Fruit fly (Drosophila melanogaster) whole organism, prepupa: ENCODE data around the gene CG43163.

Experiments
- CG11294 ChIP-seq: fragments of 200-800 bp; sonication (Bioruptor generic); IDR thresholded peaks from 2 replicates; pipeline ENCODE4 v1.3.6; 2022; ENCODE audit warnings: missing biosample characterization, missing genetic modification characterization
- CG11902 ChIP-seq: fragments of 200-800 bp; sonication (Bioruptor generic); optimal IDR thresholded peaks from 3 replicates; lab custom pipeline; 2016; ENCODE audit warnings: missing biosample characterization, missing genetic modification characterization
- CG1621 ChIP-seq: fragments of 200-800 bp; sonication (Bioruptor generic); optimal IDR thresholded peaks from 3 replicates; lab custom pipeline; 2018; ENCODE audit warnings: missing biosample characterization, mild to moderate bottlenecking, missing genetic modification characterization
- CG3032 ChIP-seq: fragments of 200-800 bp; optimal IDR thresholded peaks from 2 replicates; lab custom pipeline; 2019; ENCODE audit warnings: missing biosample characterization, mild to moderate bottlenecking, missing genetic modification characterization, moderate library complexity
- CG32006 ChIP-seq: fragments of 200-800 bp; sonication (Bioruptor generic); optimal IDR thresholded peaks from 3 replicates; lab custom pipeline; 2017; ENCODE audit warnings: missing biosample characterization, mild to moderate bottlenecking, missing genetic modification characterization
- CG34406 ChIP-seq: fragments of 200-800 bp; sonication (Bioruptor generic); optimal IDR thresholded peaks from 3 replicates; lab custom pipeline; 2016; ENCODE audit warnings: missing biosample characterization, missing genetic modification characterization
- CG3919 ChIP-seq: fragments of 200-800 bp; sonication (Bioruptor generic); optimal IDR thresholded peaks from 3 replicates; lab custom pipeline; 2016; ENCODE audit warnings: missing biosample characterization, missing genetic modification characterization
- CG6276 ChIP-seq: fragments of 200-800 bp; sonication (Bioruptor generic); optimal IDR thresholded peaks from 2 replicates; lab custom pipeline; 2017; ENCODE audit warnings: missing biosample characterization, mild to moderate bottlenecking, missing genetic modification characterization
- CG6854 ChIP-seq: fragments of 200-800 bp; sonication (Bioruptor generic); optimal IDR thresholded peaks from 2 replicates; lab custom pipeline; 2017; ENCODE audit warnings: missing biosample characterization, mild to moderate bottlenecking, missing genetic modification characterization
- CG7368 ChIP-seq: fragments of 200-800 bp; sonication (Bioruptor generic); optimal IDR thresholded peaks from 3 replicates; lab custom pipeline; 2016; ENCODE audit warnings: missing biosample characterization, missing genetic modification characterization
- CG8119 ChIP-seq: fragments of 200-800 bp; sonication (Bioruptor generic); IDR thresholded peaks from 3 replicates; pipeline ENCODE4 v1.3.6; 2022; ENCODE audit warnings: missing biosample characterization, missing genetic modification characterization
- CG8319 ChIP-seq: fragments of 200-800 bp; sonication (Bioruptor generic); optimal IDR thresholded peaks from 3 replicates; lab custom pipeline; 2016; ENCODE audit warnings: missing biosample characterization, missing genetic modification characterization
- CG8632 ChIP-seq: fragments of 200-800 bp; sonication (Bioruptor generic); optimal IDR thresholded peaks from 3 replicates; lab custom pipeline; 2016; ENCODE audit warnings: missing biosample characterization, missing genetic modification characterization
- Eip75B ChIP-seq: fragments of 200-800 bp; sonication (Bioruptor generic); optimal IDR thresholded peaks from 3 replicates; lab custom pipeline; 2016; ENCODE audit warnings: missing biosample characterization, missing genetic modification characterization
- Eip78C ChIP-seq: fragments of 200-800 bp; sonication (Bioruptor generic); peaks from one replicate; lab custom pipeline; 2016; ENCODE audit warnings: missing biosample characterization, missing genetic modification characterization
- Met ChIP-seq: fragments of 200-800 bp; sonication (Bioruptor generic); optimal IDR thresholded peaks from 3 replicates; lab custom pipeline; 2016; ENCODE audit warnings: missing biosample characterization, missing genetic modification characterization
- Smox ChIP-seq: fragments of 200-800 bp; sonication (Bioruptor generic); optimal IDR thresholded peaks from 3 replicates; lab custom pipeline; 2016; ENCODE audit warnings: missing biosample characterization, missing genetic modification characterization
- Sox14 ChIP-seq: fragments of 200-800 bp; sonication (Bioruptor generic); optimal IDR thresholded peaks from 3 replicates; lab custom pipeline; 2016; ENCODE audit warnings: missing biosample characterization, missing genetic modification characterization
- Sox15 ChIP-seq: fragments of 200-800 bp; sonication (Bioruptor generic); optimal IDR thresholded peaks from 3 replicates; lab custom pipeline; 2016; ENCODE audit warnings: missing biosample characterization, missing genetic modification characterization
- acj6 ChIP-seq: fragments of 200-800 bp; sonication (Bioruptor generic); optimal IDR thresholded peaks from 3 replicates; lab custom pipeline; 2016; ENCODE audit warnings: missing biosample characterization, missing genetic modification characterization
- cyc ChIP-seq: fragments of 200-800 bp; sonication (Bioruptor generic); optimal IDR thresholded peaks from 3 replicates; lab custom pipeline; 2016; ENCODE audit warnings: missing biosample characterization, missing genetic modification characterization
- dac ChIP-seq: fragments of 200-800 bp; sonication (Bioruptor generic); optimal IDR thresholded peaks from 2 replicates; lab custom pipeline; 2017; ENCODE audit warnings: missing biosample characterization, mild to moderate bottlenecking, missing genetic modification characterization
- dsx ChIP-seq: fragments of 200-800 bp; optimal IDR thresholded peaks from 3 replicates; lab custom pipeline; 2019; ENCODE audit warnings: missing biosample characterization, mild to moderate bottlenecking, missing genetic modification characterization, moderate library complexity; ENCODE audit not compliant: poor library complexity, severe bottlenecking
- esn ChIP-seq: fragments of 200-800 bp; sonication (Bioruptor generic); optimal IDR thresholded peaks from 2 replicates; lab custom pipeline; 2016; ENCODE audit warnings: missing biosample characterization, mild to moderate bottlenecking, missing genetic modification characterization, moderate library complexity
- fd59A ChIP-seq: fragments of 200-800 bp; sonication (Bioruptor generic); optimal IDR thresholded peaks from 2 replicates; lab custom pipeline; 2017; ENCODE audit warnings: missing biosample characterization, mild to moderate bottlenecking, missing genetic modification characterization, missing genetic modification reagents
- fkh ChIP-seq: fragments of 200-800 bp; sonication (Bioruptor generic); optimal IDR thresholded peaks from 3 replicates; lab custom pipeline; 2017; ENCODE audit warnings: missing biosample characterization, mild to moderate bottlenecking, missing genetic modification characterization, moderate library complexity
- lz ChIP-seq: fragments of 200-800 bp; sonication (Bioruptor generic); optimal IDR thresholded peaks from 3 replicates; lab custom pipeline; 2016; ENCODE audit warnings: missing biosample characterization, missing genetic modification characterization
- net ChIP-seq: fragments of 200-800 bp; sonication (Bioruptor generic); optimal IDR thresholded peaks from 3 replicates; lab custom pipeline; 2016; ENCODE audit warnings: missing biosample characterization, missing genetic modification characterization
- pdm3 ChIP-seq: fragments of 200-800 bp; sonication (Bioruptor generic); optimal IDR thresholded peaks from 3 replicates; lab custom pipeline; 2016; ENCODE audit warnings: missing biosample characterization, missing genetic modification characterization
- salr ChIP-seq, 2 experiments: fragments of 200-800 bp; sonication (Bioruptor generic); optimal IDR thresholded peaks; 3 replicates each; lab custom pipeline; 2016 to 2018; ENCODE audit warnings: missing biosample characterization in 2 of 2, missing genetic modification characterization in 2 of 2, mild to moderate bottlenecking in 1 of 2
- spab ChIP-seq: fragments of 200-800 bp; sonication (Bioruptor generic); optimal IDR thresholded peaks from 2 replicates; lab custom pipeline; 2017; ENCODE audit warnings: missing biosample characterization, mild to moderate bottlenecking, missing genetic modification characterization, missing genetic modification reagents
- ss ChIP-seq, 2 experiments: fragments of 200-800 bp; sonication (Bioruptor generic); optimal IDR thresholded peaks; 2 replicates in 1 of 2; 3 replicates in 1 of 2; lab custom pipeline; 2017 to 2018; ENCODE audit warnings: mild to moderate bottlenecking in 2 of 2, missing biosample characterization in 2 of 2, missing genetic modification characterization in 2 of 2, moderate library complexity in 1 of 2
- svp ChIP-seq: fragments of 200-800 bp; sonication (Bioruptor generic); peaks from one replicate; lab custom pipeline; 2016; ENCODE audit warnings: missing biosample characterization, missing genetic modification characterization
- vri ChIP-seq: fragments of 200-800 bp; sonication (Bioruptor generic); optimal IDR thresholded peaks from 3 replicates; lab custom pipeline; 2016; ENCODE audit warnings: missing biosample characterization, mild to moderate bottlenecking, missing genetic modification characterization

CG43163 gene

dm6 chr3L:8542213-8542612 is 35.3 kb upstream of the CG43163 start:
- no peak for TF ChIP-seq acj6 (GFP tag; lab: Kevin White, UChicago)
- peak; percentile 15 for TF ChIP-seq Eip78C (GFP tag; lab: Kevin White, UChicago)

- no peak for TF ChIP-seq CG6276
- no peak for TF ChIP-seq CG7368
- TF ChIP-seq CG8632 = no peak
- TF ChIP-seq fkh (GFP tag; lab: Kevin White, UChicago) = no peak
- no peak for TF ChIP-seq CG1621 (tag; lab: Kevin White, UChicago)
- no peak for TF ChIP-seq dac (GFP tag; lab: Kevin White, UChicago)
- no peak for TF ChIP-seq vri (GFP tag; lab: Kevin White, UChicago)
- no peak for TF ChIP-seq dsx (GFP tag; lab: Kevin White, UChicago)
- no peak for TF ChIP-seq lz (GFP tag; lab: Kevin White, UChicago)
- TF ChIP-seq Eip78C (GFP tag; lab: Kevin White, UChicago) = no peak
- TF ChIP-seq fd59A = no peak
- TF ChIP-seq salr (GFP tag; optimal IDR thresholded peaks at IDR 0.05; lab: Kevin White, UChicago) = no peak
- no peak for TF ChIP-seq CG11902 (GFP tag; lab: Kevin White, UChicago)
- TF ChIP-seq CG11294 = no peak
- no peak for TF ChIP-seq CG8119 (GFP tag; lab: Robert Waterston, UW)
- TF ChIP-seq CG3032 (tag; lab: Kevin White, UChicago) = no peak
- TF ChIP-seq, all 60 proteins: peak for 0
Measured at dm6 chr3L:8541669-8542068, 34.7 kb upstream of the CG43163 start.

- TF ChIP-seq CG34406 = no peak
- TF ChIP-seq CG6854 (GFP tag; lab: Kevin White, UChicago) = no peak
- TF ChIP-seq Eip78C (GFP tag; lab: Kevin White, UChicago) = no peak
- no peak for TF ChIP-seq dsx (GFP tag; lab: Kevin White, UChicago)
- TF ChIP-seq pdm3 (GFP tag; lab: Kevin White, UChicago) = no peak
- no peak for TF ChIP-seq Sox14 (GFP tag; lab: Kevin White, UChicago)
- no peak for TF ChIP-seq CG32006 (GFP tag; lab: Kevin White, UChicago)
Measured at dm6 chr3L:8540509-8540908, 33.6 kb upstream of the CG43163 start.

- TF ChIP-seq Eip78C (GFP tag; lab: Kevin White, UChicago) = no peak
- no peak for TF ChIP-seq dsx (GFP tag; lab: Kevin White, UChicago)
- no peak for TF ChIP-seq svp
- no peak for TF ChIP-seq ss (GFP tag; optimal IDR thresholded peaks at IDR 0.05; lab: Kevin White, UChicago)
- no peak for TF ChIP-seq cyc (GFP tag; lab: Kevin White, UChicago)
- no peak for TF ChIP-seq esn (GFP tag; lab: Kevin White, UChicago)
- TF ChIP-seq Met (GFP tag; lab: Kevin White, UChicago) = no peak
- TF ChIP-seq CG6854 (GFP tag; lab: Kevin White, UChicago) = no peak
- no peak for TF ChIP-seq CG8319 (GFP tag; lab: Kevin White, UChicago)
- TF ChIP-seq spab (GFP tag; lab: Kevin White, UChicago) = no peak
- TF ChIP-seq CG3919 (GFP tag; lab: Kevin White, UChicago) = no peak
- no peak for TF ChIP-seq Sox15 (GFP tag; lab: Kevin White, UChicago)
- no peak for TF ChIP-seq net (GFP tag; lab: Kevin White, UChicago)
- no peak for TF ChIP-seq Eip75B (GFP tag; lab: Kevin White, UChicago)
- TF ChIP-seq CG7368 = no peak
- TF ChIP-seq Smox (GFP tag; lab: Kevin White, UChicago) = no peak
Measured at dm6 chr3L:8538355-8538754, 31.4 kb upstream of the CG43163 start.

dm6 chr3L:8536387-8536786 is 29.4 kb upstream of the CG43163 start:
- peak; percentile 86 for TF ChIP-seq svp
- TF ChIP-seq ss (GFP tag; optimal IDR thresholded peaks at IDR 0.05; lab: Kevin White, UChicago) = no peak
- no peak for TF ChIP-seq CG6276
- no peak for TF ChIP-seq Met (GFP tag; lab: Kevin White, UChicago)
